Fruit fly (Drosophila melanogaster): Measurements from ENCODE around the gene Dhc1.

Dhc1 gene

DNA sequence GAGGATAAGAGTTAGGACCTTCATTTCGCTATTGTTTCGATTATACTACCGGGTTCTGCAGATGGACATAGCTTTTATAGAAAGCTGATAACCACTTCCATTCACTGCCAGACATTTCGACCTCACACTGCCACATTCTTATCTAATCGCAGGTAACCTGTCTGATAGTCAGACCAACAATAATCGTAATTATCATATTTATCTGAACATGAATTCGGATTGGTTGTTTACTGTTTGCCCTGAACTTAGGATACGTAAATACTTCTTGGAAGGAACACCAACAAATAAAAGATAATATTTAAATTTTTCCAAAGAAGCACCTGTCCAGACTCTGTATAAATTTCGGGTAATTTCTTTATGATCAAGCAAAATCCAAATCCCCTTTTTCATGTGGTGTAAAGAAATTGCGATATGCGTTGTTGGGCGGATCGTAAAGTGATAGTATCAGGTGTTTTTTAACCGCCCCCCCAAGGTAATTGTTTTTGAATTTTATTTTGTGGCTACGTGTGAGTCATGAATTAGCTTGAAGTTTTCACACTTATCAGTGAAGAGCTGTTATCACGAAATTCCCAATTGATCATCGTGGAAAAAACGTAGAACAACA is 28.2 kb downstream of the Dhc1 start, which contains the start of gene Fst (continued):
- no peak for TF ChIP-seq nom (GFP tag; optimal IDR thresholded peaks at IDR 0.05)
- no peak for TF ChIP-seq CG10267 (tag; optimal IDR thresholded peaks at IDR 0.05)
- no peak for TF ChIP-seq CG1602 (GFP tag; optimal IDR thresholded peaks at IDR 0.05)
- TF ChIP-seq shn (GFP tag; optimal IDR thresholded peaks at IDR 0.05): no peak
- TF ChIP-seq sob (GFP tag; IDR thresholded peaks at IDR 0.05): no peak
- TF ChIP-seq CG18619 (GFP tag; optimal IDR thresholded peaks at IDR 0.05): no peak
- TF ChIP-seq sim (GFP tag; IDR thresholded peaks at IDR 0.05): no peak
- TF ChIP-seq Dek (tag; optimal IDR thresholded peaks at IDR 0.05): no peak
- TF ChIP-seq Eip74EF (GFP tag; optimal IDR thresholded peaks at IDR 0.05): no peak
- peak; percentile 88 for TF ChIP-seq grn (GFP tag; optimal IDR thresholded peaks at IDR 0.05)
- TF ChIP-seq mld (GFP tag; IDR thresholded peaks at IDR 0.05; ENCODE audit: partially characterized antibody): no peak
- TF ChIP-seq Ssrp (tag; optimal IDR thresholded peaks at IDR 0.05): no peak
- no peak for TF ChIP-seq Rx (GFP tag; IDR thresholded peaks at IDR 0.05)
- TF ChIP-seq gsb-n (tag; optimal IDR thresholded peaks at IDR 0.05): no peak
- TF ChIP-seq GATAe (GFP tag; conservative IDR thresholded peaks at IDR 0.05): peak; percentile 62
- peak; percentile 12 for TF ChIP-seq Hmr (GFP tag; optimal IDR thresholded peaks at IDR 0.05)
- no peak for TF ChIP-seq vvl (GFP tag; IDR thresholded peaks at IDR 0.05)
- TF ChIP-seq B-H2 (GFP tag; optimal IDR thresholded peaks at IDR 0.05): no peak
- no peak for TF ChIP-seq CG11504 (tag; optimal IDR thresholded peaks at IDR 0.05)
- TF ChIP-seq CG10147 (GFP tag; optimal IDR thresholded peaks at IDR 0.05): no peak
- no peak for TF ChIP-seq CG17568 (GFP tag; optimal IDR thresholded peaks at IDR 0.05)
- TF ChIP-seq Abd-B (GFP tag; optimal IDR thresholded peaks at IDR 0.05): no peak
- TF ChIP-seq tgo (GFP tag; IDR thresholded peaks at IDR 0.05): no peak
- TF ChIP-seq Fer1 (GFP tag; optimal IDR thresholded peaks at IDR 0.05): no peak
- no peak for TF ChIP-seq oc (tag; optimal IDR thresholded peaks at IDR 0.05)
- peak; percentile 77 for TF ChIP-seq Nf-YB (GFP tag; optimal IDR thresholded peaks at IDR 0.05)
- no peak for TF ChIP-seq chinmo (GFP tag; IDR thresholded peaks at IDR 0.05; ENCODE audit: partially characterized antibody)
- TF ChIP-seq HLH3B (GFP tag; IDR thresholded peaks at IDR 0.05): no peak
- TF ChIP-seq CG7928 (GFP tag; optimal IDR thresholded peaks at IDR 0.05): no peak
- TF ChIP-seq Ravus (GFP tag; IDR thresholded peaks at IDR 0.05): no peak
- no peak for TF ChIP-seq nerfin-1 (tag; optimal IDR thresholded peaks at IDR 0.05)
- no peak for TF ChIP-seq CG8281 (tag; optimal IDR thresholded peaks at IDR 0.05)
- no peak for TF ChIP-seq CG15011 (GFP tag; optimal IDR thresholded peaks at IDR 0.05)
- no peak for TF ChIP-seq Sox102F (GFP tag; optimal IDR thresholded peaks at IDR 0.05)
- TF ChIP-seq CG4282 (GFP tag; optimal IDR thresholded peaks at IDR 0.05): no peak
- no peak for TF ChIP-seq ERR (GFP tag; optimal IDR thresholded peaks at IDR 0.05)
- no peak for TF ChIP-seq zfh2 (GFP tag; optimal IDR thresholded peaks at IDR 0.05)
- TF ChIP-seq Mad (GFP tag; optimal IDR thresholded peaks at IDR 0.05): no peak
- peak; percentile 88 for TF ChIP-seq CG34376 (GFP tag; optimal IDR thresholded peaks at IDR 0.05)
- TF ChIP-seq CG4404 (GFP tag; IDR thresholded peaks at IDR 0.05): no peak
- TF ChIP-seq CG6813 (GFP tag; optimal IDR thresholded peaks at IDR 0.05): no peak
- no peak for TF ChIP-seq gsb (GFP tag; IDR thresholded peaks at IDR 0.05)
- TF ChIP-seq repo (GFP tag; optimal IDR thresholded peaks at IDR 0.05): no peak
- TF ChIP-seq lab (GFP tag; optimal IDR thresholded peaks at IDR 0.05): peak; percentile 30
- no peak for TF ChIP-seq CG17328 (GFP tag; IDR thresholded peaks at IDR 0.05)
- no peak for TF ChIP-seq Hmx (GFP tag; optimal IDR thresholded peaks at IDR 0.05)
- no peak for TF ChIP-seq CG12071 (GFP tag; optimal IDR thresholded peaks at IDR 0.05)
- TF ChIP-seq Six4 (GFP tag; optimal IDR thresholded peaks at IDR 0.05): no peak
- TF ChIP-seq HmgZ (tag; optimal IDR thresholded peaks at IDR 0.05): no peak
- TF ChIP-seq sug (tag; optimal IDR thresholded peaks at IDR 0.05): peak; percentile 68
